Fruit fly (Drosophila melanogaster) whole organism, embryonic: ENCODE measurements around the gene CG11811.

Experiments used
- Atf3 ChIP-seq: fragments of 200-800 bp; sonication (Bioruptor generic); optimal IDR thresholded peaks from 3 replicates; lab custom pipeline; 2016; ENCODE audit warnings: missing biosample characterization, missing genetic modification characterization
- Bdp1 ChIP-seq: fragments of 200-800 bp; sonication (Bioruptor generic); optimal IDR thresholded peaks from 3 replicates; lab custom pipeline; 2016; ENCODE audit warnings: missing biosample characterization, missing genetic modification characterization
- CG10274 ChIP-seq: fragments of 200-800 bp; sonication (Bioruptor generic); optimal IDR thresholded peaks from 3 replicates; lab custom pipeline; 2017; ENCODE audit warnings: missing biosample characterization, mild to moderate bottlenecking, missing genetic modification characterization
- CG10565 ChIP-seq: fragments of 200-800 bp; sonication (Bioruptor generic); optimal IDR thresholded peaks from 3 replicates; lab custom pipeline; 2016; ENCODE audit warnings: missing biosample characterization, mild to moderate bottlenecking, missing genetic modification characterization
- CG1233 ChIP-seq: fragments of 200-800 bp; sonication (Bioruptor generic); optimal IDR thresholded peaks from 4 replicates; lab custom pipeline; 2018; ENCODE audit warnings: missing biosample characterization, mild to moderate bottlenecking, missing genetic modification characterization
- CG12942 ChIP-seq: fragments of 200-800 bp; sonication (Bioruptor generic); optimal IDR thresholded peaks from 3 replicates; lab custom pipeline; 2016; ENCODE audit warnings: missing biosample characterization, missing genetic modification characterization
- CG15696 ChIP-seq: fragments of 200-800 bp; sonication (Bioruptor generic); optimal IDR thresholded peaks from 2 replicates; lab custom pipeline; 2019; ENCODE audit warnings: missing biosample characterization, mild to moderate bottlenecking, missing genetic modification characterization, moderate library complexity
- CG16815 ChIP-seq: fragments of 200-800 bp; sonication (Bioruptor generic); optimal IDR thresholded peaks from 3 replicates; lab custom pipeline; 2017; ENCODE audit warnings: missing biosample characterization, mild to moderate bottlenecking, missing genetic modification characterization
- CG17328 ChIP-seq: fragments of 200-800 bp; sonication (Bioruptor generic); IDR thresholded peaks from 2 replicates; pipeline ENCODE4 v1.3.6; 2022; ENCODE audit warnings: missing biosample characterization, missing genetic modification characterization
- CG17385 ChIP-seq: fragments of 200-800 bp; sonication (Bioruptor generic); optimal IDR thresholded peaks from 3 replicates; lab custom pipeline; 2018; ENCODE audit warnings: missing biosample characterization, mild to moderate bottlenecking, missing genetic modification characterization
- CG1792 ChIP-seq: fragments of 200-800 bp; sonication (Bioruptor generic); optimal IDR thresholded peaks from 2 replicates; lab custom pipeline; 2016; ENCODE audit warnings: missing biosample characterization, missing genetic modification characterization
- CG18599 ChIP-seq: fragments of 200-800 bp; sonication (Bioruptor generic); optimal IDR thresholded peaks from 3 replicates; lab custom pipeline; 2017; ENCODE audit warnings: missing biosample characterization, missing genetic modification characterization, mild to moderate bottlenecking, moderate library complexity, missing genetic modification reagents
- CG2889 ChIP-seq: fragments of 200-800 bp; sonication (Bioruptor generic); IDR thresholded peaks from 3 replicates; pipeline ENCODE4 v1.3.6; 2022; ENCODE audit warnings: missing biosample characterization, missing genetic modification characterization
- CG31388 ChIP-seq: fragments of 200-800 bp; sonication (Bioruptor generic); optimal IDR thresholded peaks from 2 replicates; lab custom pipeline; 2016; ENCODE audit warnings: missing biosample characterization, missing genetic modification characterization
- CG3163 ChIP-seq: fragments of 200-800 bp; sonication (Bioruptor generic); optimal IDR thresholded peaks from 3 replicates; lab custom pipeline; 2016; ENCODE audit warnings: missing biosample characterization, missing genetic modification characterization
- CG32767 ChIP-seq: fragments of 200-800 bp; sonication (Bioruptor generic); IDR thresholded peaks from 2 replicates; pipeline ENCODE4 v1.3.6; 2022; ENCODE audit warnings: missing biosample characterization, missing genetic modification characterization
- CG3847 ChIP-seq: fragments of 200-800 bp; sonication (Bioruptor generic); IDR thresholded peaks from 2 replicates; pipeline ENCODE4 v1.3.6; 2022; ENCODE audit warnings: missing biosample characterization, missing genetic modification characterization
- CG4328 ChIP-seq: fragments of 200-800 bp; sonication (Bioruptor generic); optimal IDR thresholded peaks from 3 replicates; lab custom pipeline; 2017; ENCODE audit warnings: missing biosample characterization, missing genetic modification reagents, missing genetic modification characterization
- CG5953 ChIP-seq: fragments of 200-800 bp; sonication (Bioruptor generic); IDR thresholded peaks from 2 replicates; pipeline ENCODE4 v1.3.6; 2022; ENCODE audit warnings: missing biosample characterization, missing genetic modification characterization
- CG7928 ChIP-seq: fragments of 200-800 bp; sonication (Bioruptor generic); optimal IDR thresholded peaks from 2 replicates; lab custom pipeline; 2017; ENCODE audit warnings: missing biosample characterization, mild to moderate bottlenecking, missing genetic modification characterization
- CG9727 ChIP-seq: fragments of 200-800 bp; sonication (Bioruptor generic); optimal IDR thresholded peaks from 3 replicates; lab custom pipeline; 2017; ENCODE audit warnings: missing biosample characterization, mild to moderate bottlenecking, missing genetic modification characterization
- CrebB ChIP-seq: fragments of 200-800 bp; sonication (Bioruptor generic); optimal IDR thresholded peaks from 3 replicates; lab custom pipeline; 2018; ENCODE audit warnings: missing biosample characterization, mild to moderate bottlenecking, missing genetic modification characterization
- Dref ChIP-seq: fragments of 200-800 bp; sonication (Bioruptor generic); IDR thresholded peaks from 2 replicates; pipeline ENCODE4 v1.3.6; 2022; ENCODE audit warnings: missing biosample characterization, missing genetic modification characterization
- H15 ChIP-seq: fragments of 200-800 bp; sonication (Bioruptor generic); IDR thresholded peaks from 3 replicates; pipeline ENCODE4 v1.3.6; 2022; ENCODE audit warnings: missing biosample characterization, missing genetic modification characterization
- HLH54F ChIP-seq: fragments of 200-800 bp; sonication (Bioruptor generic); optimal IDR thresholded peaks from 3 replicates; lab custom pipeline; 2016; ENCODE audit warnings: missing biosample characterization, missing genetic modification characterization
- Kr ChIP-seq: fragments of 200-800 bp; sonication (Bioruptor generic); optimal IDR thresholded peaks from 2 replicates; lab custom pipeline; 2017; ENCODE audit warnings: missing biosample characterization, mild to moderate bottlenecking, missing genetic modification characterization
- Lpt ChIP-seq: fragments of >200 bp; optimal IDR thresholded peaks from 2 replicates; lab custom pipeline; 2018; ENCODE audit warnings: missing biosample characterization, missing genetic modification characterization
- Max ChIP-seq: fragments of 200-800 bp; sonication (Bioruptor generic); optimal IDR thresholded peaks from 2 replicates; lab custom pipeline; 2016; ENCODE audit warnings: missing biosample characterization, mild to moderate bottlenecking, missing genetic modification characterization
- Oaz ChIP-seq: fragments of 200-800 bp; sonication (Bioruptor generic); IDR thresholded peaks from 2 replicates; pipeline ENCODE4 v1.3.6; 2022; ENCODE audit warnings: missing biosample characterization, missing genetic modification characterization
- PHDP ChIP-seq: fragments of 200-800 bp; sonication (Bioruptor generic); optimal IDR thresholded peaks from 3 replicates; lab custom pipeline; 2018; ENCODE audit warnings: missing biosample characterization, mild to moderate bottlenecking, missing genetic modification characterization, moderate library complexity
- Pdp1 ChIP-seq, 2 experiments: fragments of 200-800 bp; sonication (Bioruptor generic); optimal IDR thresholded peaks; 3 replicates each; lab custom pipeline; 2016; ENCODE audit warnings: missing biosample characterization in 2 of 2, missing genetic modification characterization in 2 of 2, mild to moderate bottlenecking in 1 of 2, moderate library complexity in 1 of 2
- Scr ChIP-seq: fragments of 200-800 bp; sonication (Bioruptor generic); IDR thresholded peaks from 2 replicates; pipeline ENCODE4 v1.3.6; 2022; ENCODE audit warnings: missing biosample characterization, missing genetic modification characterization; ENCODE audit not compliant: partially characterized antibody
- Side ChIP-seq: fragments of 200-800 bp; sonication (Bioruptor generic); optimal IDR thresholded peaks from 2 replicates; lab custom pipeline; 2016; ENCODE audit warnings: missing biosample characterization, missing genetic modification characterization
- aop ChIP-seq: fragments of 200-800 bp; sonication (Bioruptor generic); IDR thresholded peaks from 2 replicates; pipeline ENCODE4 v1.3.6; 2022; ENCODE audit warnings: missing biosample characterization, missing genetic modification characterization
- ara ChIP-seq: fragments of 200-800 bp; sonication (Bioruptor generic); IDR thresholded peaks from 2 replicates; pipeline ENCODE4 v1.3.6; 2022; ENCODE audit warnings: missing biosample characterization, missing genetic modification characterization
- corto ChIP-seq: fragments of 200-800 bp; sonication (Bioruptor generic); optimal IDR thresholded peaks from 2 replicates; lab custom pipeline; 2016; ENCODE audit warnings: missing biosample characterization, mild to moderate bottlenecking, missing genetic modification characterization, moderate library complexity
- crp ChIP-seq, 2 experiments: fragments of 200-800 bp; sonication (Bioruptor generic); optimal IDR thresholded peaks; 2 replicates in 1 of 2; 3 replicates in 1 of 2; lab custom pipeline; 2017; ENCODE audit warnings: missing biosample characterization in 2 of 2, missing genetic modification characterization in 2 of 2, mild to moderate bottlenecking in 1 of 2, moderate library complexity in 1 of 2
- dm ChIP-seq: fragments of 200-800 bp; sonication (Bioruptor generic); optimal IDR thresholded peaks from 3 replicates; lab custom pipeline; 2016; ENCODE audit warnings: missing biosample characterization, missing genetic modification characterization
- dmrt99B ChIP-seq: fragments of 200-800 bp; sonication (Bioruptor generic); optimal IDR thresholded peaks from 2 replicates; lab custom pipeline; 2018; ENCODE audit warnings: missing biosample characterization, mild to moderate bottlenecking, missing genetic modification characterization, moderate library complexity
- gro ChIP-seq: fragments of 200-800 bp; sonication (Bioruptor generic); optimal IDR thresholded peaks from 2 replicates; lab custom pipeline; 2016; ENCODE audit warnings: missing biosample characterization, missing genetic modification characterization
- lbe ChIP-seq: fragments of 200-800 bp; sonication (Bioruptor generic); optimal IDR thresholded peaks from 2 replicates; lab custom pipeline; 2016; ENCODE audit warnings: missing biosample characterization, mild to moderate bottlenecking, missing genetic modification characterization
- lilli ChIP-seq: fragments of 200-800 bp; sonication (Bioruptor generic); optimal IDR thresholded peaks from 3 replicates; lab custom pipeline; 2016; ENCODE audit warnings: missing biosample characterization, missing genetic modification characterization
- pb ChIP-seq: fragments of 200-800 bp; sonication (Bioruptor generic); optimal IDR thresholded peaks from 3 replicates; lab custom pipeline; 2016; ENCODE audit warnings: missing biosample characterization, missing genetic modification characterization
- peb ChIP-seq: fragments of 200-800 bp; sonication (Bioruptor generic); IDR thresholded peaks from 2 replicates; pipeline ENCODE4 v1.3.6; 2022; ENCODE audit warnings: missing biosample characterization, missing genetic modification characterization
- prd ChIP-seq, 3 experiments: fragments of >200 bp in 2 of 3; fragments of 200-800 bp in 1 of 3; sonication (Bioruptor generic) in 1 of 3; optimal IDR thresholded peaks in 2 of 3; IDR thresholded peaks in 1 of 3; 2 replicates in 2 of 3; 3 replicates in 1 of 3; pipeline versions ENCODE4 v1.3.6 to Lab custom; 2017 to 2022; ENCODE audit warnings: missing biosample characterization in 1 of 3, missing genetic modification characterization in 1 of 3
- tgo ChIP-seq: fragments of 200-800 bp; sonication (Bioruptor generic); IDR thresholded peaks from 3 replicates; pipeline ENCODE4 v1.3.6; 2022; ENCODE audit warnings: missing biosample characterization, missing genetic modification characterization
- tio ChIP-seq: fragments of 200-800 bp; sonication (Bioruptor generic); optimal IDR thresholded peaks from 2 replicates; lab custom pipeline; 2017; ENCODE audit warnings: missing biosample characterization, missing genetic modification characterization, inconsistent platforms
- vvl ChIP-seq: fragments of 200-800 bp; sonication (Bioruptor generic); IDR thresholded peaks from 2 replicates; pipeline ENCODE4 v1.3.6; 2022; ENCODE audit warnings: missing biosample characterization, missing genetic modification characterization
- wek ChIP-seq: fragments of 200-800 bp; sonication (Bioruptor generic); optimal IDR thresholded peaks from 3 replicates; lab custom pipeline; 2018; ENCODE audit warnings: missing biosample characterization, mild to moderate bottlenecking, missing genetic modification characterization, moderate library complexity
- zfh1 ChIP-seq: fragments of 200-800 bp; sonication (Bioruptor generic); IDR thresholded peaks from 3 replicates; pipeline ENCODE4 v1.3.6; 2022; ENCODE audit warnings: missing biosample characterization, missing genetic modification characterization

Gene CG11811

DNA sequence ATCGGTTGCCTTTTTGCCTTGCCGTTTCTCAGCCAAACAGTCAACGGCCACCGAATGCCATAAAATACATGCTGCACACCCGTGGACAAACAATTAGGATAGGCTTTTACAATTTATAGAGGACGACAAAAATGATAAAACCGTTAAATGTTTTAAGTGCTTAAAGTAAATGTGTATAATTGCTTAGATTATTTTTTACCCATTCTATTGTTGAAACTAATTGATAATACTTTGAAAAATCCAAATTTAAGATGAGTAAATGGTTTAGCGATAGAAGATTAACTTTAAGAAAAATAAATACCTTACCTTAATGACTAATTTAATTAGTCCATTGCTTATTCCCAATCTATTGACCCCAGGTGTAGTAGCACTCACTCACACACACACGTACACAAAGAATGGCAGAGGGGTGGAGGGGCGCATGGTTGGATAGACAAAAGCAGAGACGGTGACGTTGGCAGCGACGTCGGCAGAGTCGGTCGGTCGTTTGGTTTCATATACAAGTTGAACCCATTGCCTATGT is 12.2 kb upstream of the CG11811 start (continued):
- TF ChIP-seq Max (GFP tag; lab: Kevin White, UChicago) (peak; percentile 90), PHDP (tag; lab: Kevin White, UChicago) (peak; percentile 94), pb (GFP tag; lab: Kevin White, UChicago) (peak; percentile 84), CG9727 (GFP tag; lab: Kevin White, UChicago) (peak; percentile 98), aop (GFP tag; lab: Robert Waterston, UW) (no peak), CG4328 (GFP tag; lab: Kevin White, UChicago) (peak; percentile 95), CG31388 (peak; percentile 76), dmrt99B (tag; lab: Kevin White, UChicago) (peak; percentile 99), Atf3 (peak; percentile 79), Scr (GFP tag; lab: Robert Waterston, UW) (0 out of 2 replicates have a peak, but pooled peaks have one; percentile 13), dm (GFP tag; lab: Kevin White, UChicago) (peak; percentile 79), lbe (no peak), gro (GFP tag; lab: Kevin White, UChicago) (peak; percentile 85), CG1792 (GFP tag; lab: Kevin White, UChicago) (peak; percentile 86), CG15696 (tag; lab: Kevin White, UChicago) (peak; percentile 92), Oaz (GFP tag; lab: Robert Waterston, UW) (peak; percentile 91), H15 (GFP tag; lab: Robert Waterston, UW) (peak; percentile 81), Pdp1 (GFP tag; optimal IDR thresholded peaks at IDR 0.05; lab: Kevin White, UChicago) (peak; percentile 86 to 95), Lpt (GFP tag; lab: Kevin White, UChicago) (no peak), CG7928 (GFP tag; lab: Kevin White, UChicago) (peak; percentile 63), CG3163 (GFP tag; lab: Kevin White, UChicago) (peak; percentile 63), zfh1 (GFP tag; lab: Robert Waterston, UW) (peak; percentile 87), corto (no peak), CG17328 (GFP tag; lab: Robert Waterston, UW) (peak; percentile 94), crp (GFP tag; optimal IDR thresholded peaks at IDR 0.05; lab: Kevin White, UChicago) (peak in 1 of 2 experiments; percentile 63), HLH54F (peak; percentile 86), CG16815 (GFP tag; lab: Kevin White, UChicago) (peak; percentile 92), CG3847 (GFP tag; lab: Robert Waterston, UW) (no peak; the same call in 1 of the 2 replicates), Side (GFP tag; lab: Kevin White, UChicago) (peak; percentile 94), CrebB (tag; lab: Kevin White, UChicago) (peak; percentile 90), ara (peak; percentile 92), Kr (GFP tag; lab: Kevin White, UChicago) (no peak), vvl (peak; percentile 97), CG1233 (GFP tag; lab: Kevin White, UChicago) (peak; percentile 95), CG18599 (GFP tag; lab: Kevin White, UChicago) (peak; percentile 97), CG10274 (GFP tag; lab: Kevin White, UChicago) (peak; percentile 84), tgo (GFP tag; lab: Robert Waterston, UW) (peak; percentile 96), CG2889 (GFP tag; lab: Robert Waterston, UW) (peak; percentile 74), prd (optimal IDR thresholded peaks at IDR 0.05; lab: Kevin White, UChicago) (no peak), prd (GFP tag; IDR thresholded peaks at IDR 0.05; lab: Robert Waterston, UW) (peak; percentile 95), CG32767 (peak; percentile 94), Dref (GFP tag; lab: Robert Waterston, UW) (no peak), CG10565 (peak; percentile 40), lilli (peak; percentile 94), CG12942 (GFP tag; lab: Kevin White, UChicago) (peak; percentile 80), CG17385 (GFP tag; lab: Kevin White, UChicago) (peak; percentile 89), tio (peak; percentile 92), Bdp1 (peak; percentile 68), CG5953 (GFP tag; lab: Robert Waterston, UW) (peak; percentile 87), wek (GFP tag; lab: Kevin White, UChicago) (peak; percentile 79), peb (GFP tag; lab: Robert Waterston, UW) (peak; percentile 95)
